Fruit fly (Drosophila melanogaster): Measurements from ENCODE around the gene CG43703.

Gene CG43703

dm6 chr2L:3769718-3770461, 4.6 kb downstream of the CG43703 start (continued):
- TF ChIP-seq amos (GFP tag; IDR thresholded peaks at IDR 0.05; ENCODE audit: partially characterized antibody), result no peak
- TF ChIP-seq CG4730 (GFP tag; IDR thresholded peaks at IDR 0.05), result no peak
- TF ChIP-seq CG30403 (GFP tag; optimal IDR thresholded peaks at IDR 0.05), result peak; percentile 51
- TF ChIP-seq CG31224 (GFP tag; IDR thresholded peaks at IDR 0.05), result peak; percentile 39; the same call in 1 of the 2 replicates
- TF ChIP-seq CG31441 (GFP tag; IDR thresholded peaks at IDR 0.05), result peak; percentile 79
- no peak for TF ChIP-seq Pdp1 (GFP tag; optimal IDR thresholded peaks at IDR 0.05)
- TF ChIP-seq NK7.1 (GFP tag; optimal IDR thresholded peaks at IDR 0.05), result no peak
- TF ChIP-seq pum (GFP tag; optimal IDR thresholded peaks at IDR 0.05), result no peak
- TF ChIP-seq pfk (GFP tag; optimal IDR thresholded peaks at IDR 0.05), result no peak
- TF ChIP-seq C15 (GFP tag; IDR thresholded peaks at IDR 0.05), result no peak
- TF ChIP-seq CG7839 (tag; optimal IDR thresholded peaks at IDR 0.05), result peak; percentile 66
- TF ChIP-seq al (GFP tag; IDR thresholded peaks at IDR 0.05), result no peak
- no peak for TF ChIP-seq ken (GFP tag; IDR thresholded peaks at IDR 0.05)
- TF ChIP-seq lbe (GFP tag; optimal IDR thresholded peaks at IDR 0.05), result peak; percentile 23
- no peak for TF ChIP-seq cad (GFP tag; optimal IDR thresholded peaks at IDR 0.05)
- no peak for TF ChIP-seq Stat92E (GFP tag; optimal IDR thresholded peaks at IDR 0.05)
- peak in 1 of 2 experiments; percentile 53 for TF ChIP-seq Hr78 (GFP tag; optimal IDR thresholded peaks at IDR 0.05)
- peak; percentile 79 for TF ChIP-seq dmrt99B (tag; optimal IDR thresholded peaks at IDR 0.05)
- no peak for TF ChIP-seq crp (GFP tag; optimal IDR thresholded peaks at IDR 0.05)
- peak; percentile 23 for TF ChIP-seq Chrac-16 (GFP tag; optimal IDR thresholded peaks at IDR 0.05)
- TF ChIP-seq CG6813 (GFP tag; optimal IDR thresholded peaks at IDR 0.05), result peak; percentile 18
- TF ChIP-seq Mes4 (GFP tag; optimal IDR thresholded peaks at IDR 0.05), result no peak
- peak; percentile 67 for TF ChIP-seq CG13424 (tag; optimal IDR thresholded peaks at IDR 0.05)
- no peak for TF ChIP-seq CG42726 (GFP tag; IDR thresholded peaks at IDR 0.05; ENCODE audit: partially characterized antibody)
- TF ChIP-seq crc (GFP tag; optimal IDR thresholded peaks at IDR 0.05), result no peak
- no peak for TF ChIP-seq jing (GFP tag; optimal IDR thresholded peaks at IDR 0.05)
- 0 out of 2 replicates have a peak, but pooled peaks have one; percentile 27 for TF ChIP-seq Drgx (GFP tag; IDR thresholded peaks at IDR 0.05)
- TF ChIP-seq HmgZ (tag; optimal IDR thresholded peaks at IDR 0.05), result no peak
- no peak for TF ChIP-seq fd3F (GFP tag; optimal IDR thresholded peaks at IDR 0.05)
- TF ChIP-seq grn (GFP tag; optimal IDR thresholded peaks at IDR 0.05), result no peak
- TF ChIP-seq CG6272 (GFP tag; IDR thresholded peaks at IDR 0.05), result no peak
- no peak for TF ChIP-seq pnt (GFP tag; optimal IDR thresholded peaks at IDR 0.05)
- TF ChIP-seq ato (GFP tag; IDR thresholded peaks at IDR 0.05; ENCODE audit: partially characterized antibody), result no peak
- TF ChIP-seq BEAF-32 (GFP tag; optimal IDR thresholded peaks at IDR 0.05), result no peak
- no peak for TF ChIP-seq CG11093 (GFP tag; IDR thresholded peaks at IDR 0.05)
- TF ChIP-seq lmd (GFP tag; IDR thresholded peaks at IDR 0.05), result no peak; the same call in 1 of the 2 replicates
- TF ChIP-seq CG3407 (GFP tag; optimal IDR thresholded peaks at IDR 0.05), result peak; percentile 46
- no peak for TF ChIP-seq CG17186 (GFP tag; optimal IDR thresholded peaks at IDR 0.05)
- no peak for TF ChIP-seq Lim3 (GFP tag; IDR thresholded peaks at IDR 0.05)
- no peak for TF ChIP-seq shn (GFP tag; optimal IDR thresholded peaks at IDR 0.05)
- peak; percentile 58 for TF ChIP-seq pros (GFP tag; optimal IDR thresholded peaks at IDR 0.05)
- TF ChIP-seq CG9817 (tag; optimal IDR thresholded peaks at IDR 0.05), result no peak
- no peak for TF ChIP-seq Trl (optimal IDR thresholded peaks at IDR 0.05)
- no peak for TF ChIP-seq Trl (GFP tag; optimal IDR thresholded peaks at IDR 0.05)
- TF ChIP-seq Bgb (GFP tag; IDR thresholded peaks at IDR 0.05; ENCODE audit: partially characterized antibody), result no peak
- TF ChIP-seq nom (GFP tag; optimal IDR thresholded peaks at IDR 0.05), result peak; percentile 52
- TF ChIP-seq run (tag; optimal IDR thresholded peaks at IDR 0.05), result peak; percentile 24
- no peak for TF ChIP-seq gt (GFP tag; IDR thresholded peaks at IDR 0.05)
- TF ChIP-seq CG32532 (GFP tag; IDR thresholded peaks at IDR 0.05), result no peak

Measured in whole organism, embryonic.